Fruit fly (Drosophila melanogaster): ENCODE data around the gene CG31093.

Gene CG31093

dm6 chr3R:25790371-25790770 lies at the start of gene CG31093:
Gene CG31093 (minus strand): TSS chr3R:25790471.
- no peak for TF ChIP-seq CG17801 (GFP tag; optimal IDR thresholded peaks at IDR 0.05; ENCODE audit: partially characterized antibody)

- no peak for TF ChIP-seq CG17801 (GFP tag; optimal IDR thresholded peaks at IDR 0.05; ENCODE audit: partially characterized antibody)
Observed at dm6 chr3R:25831799-25832280, 41.6 kb upstream of the CG31093 start, which contains the start of the genes Mst57Da and alpha4GT2. Gene Mst57Da (minus strand): TSS chr3R:25831899. Gene alpha4GT2 (plus strand): TSS chr3R:25832230.

- no peak for TF ChIP-seq CG17801 (GFP tag; optimal IDR thresholded peaks at IDR 0.05; ENCODE audit: partially characterized antibody)
Observed at dm6 chr3R:25830814-25831213, 40.5 kb upstream of the CG31093 start, which contains the start of gene Mst57Db. Gene Mst57Db (minus strand): TSS chr3R:25830914.

- no peak for TF ChIP-seq CG17801 (GFP tag; optimal IDR thresholded peaks at IDR 0.05; ENCODE audit: partially characterized antibody)
Observed at dm6 chr3R:25830128-25830527, 39.9 kb upstream of the CG31093 start, which contains the start of gene Sfp96F. Gene Sfp96F (minus strand): TSS chr3R:25830228.

dm6 chr3R:25829598-25829997 lies 39.3 kb upstream of the CG31093 start, which contains the start of gene Mst57Dc:
Gene Mst57Dc (minus strand): TSS chr3R:25829698.
- TF ChIP-seq CG17801 (GFP tag; optimal IDR thresholded peaks at IDR 0.05; ENCODE audit: partially characterized antibody), result no peak

dm6 chr3R:25815179-25815578 lies 24.9 kb upstream of the CG31093 start, which contains the start of gene CG14354:
Gene CG14354 (plus strand): TSS chr3R:25815479.
- TF ChIP-seq CG17801 (GFP tag; optimal IDR thresholded peaks at IDR 0.05; ENCODE audit: partially characterized antibody), result no peak

dm6 chr3R:25811611-25812010 lies 21.3 kb upstream of the CG31093 start, which contains the start of the genes Acam and CG17770:
Gene Acam (plus strand): TSS chr3R:25811911.
Gene CG17770 (plus strand): TSS chr3R:25811911.
- TF ChIP-seq CG17801 (GFP tag; optimal IDR thresholded peaks at IDR 0.05; ENCODE audit: partially characterized antibody), result no peak

- no peak for TF ChIP-seq CG17801 (GFP tag; optimal IDR thresholded peaks at IDR 0.05; ENCODE audit: partially characterized antibody)
Observed at dm6 chr3R:25810796-25811195, 20.5 kb upstream of the CG31093 start, which contains the start of gene CG5024. Gene CG5024 (plus strand): TSS chr3R:25811096.

dm6 chr3R:25806145-25806544 lies 15.9 kb upstream of the CG31093 start, which contains the start of gene BG642167:
Gene BG642167 (plus strand): TSS chr3R:25806445.
- no peak for TF ChIP-seq CG17801 (GFP tag; optimal IDR thresholded peaks at IDR 0.05; ENCODE audit: partially characterized antibody)

- TF ChIP-seq CG17801 (GFP tag; optimal IDR thresholded peaks at IDR 0.05; ENCODE audit: partially characterized antibody), result no peak
Observed at dm6 chr3R:25791807-25792206, 1.5 kb upstream of the CG31093 start.

- TF ChIP-seq CG17801 (GFP tag; optimal IDR thresholded peaks at IDR 0.05; ENCODE audit: partially characterized antibody), result no peak
Observed at dm6 chr3R:25789355-25789754, 916 bp downstream of the CG31093 start, which contains the start of gene CG31380. Gene CG31380 (minus strand): TSS chr3R:25789455.

- TF ChIP-seq CG17801 (GFP tag; optimal IDR thresholded peaks at IDR 0.05; ENCODE audit: partially characterized antibody), result no peak
Observed at dm6 chr3R:25787198-25787597, 3.1 kb downstream of the CG31093 start, which contains the start of gene CG4960. Gene CG4960 (minus strand): TSS chr3R:25787298.

- no peak for TF ChIP-seq CG17801 (GFP tag; optimal IDR thresholded peaks at IDR 0.05; ENCODE audit: partially characterized antibody)
Observed at dm6 chr3R:25782855-25783424, 7.3 kb downstream of the CG31093 start.

dm6 chr3R:25778205-25778604 lies 12.1 kb downstream of the CG31093 start, which contains the start of gene CG4956:
Gene CG4956 (minus strand): TSS chr3R:25778305.
- no peak for TF ChIP-seq CG17801 (GFP tag; optimal IDR thresholded peaks at IDR 0.05; ENCODE audit: partially characterized antibody)

- no peak for TF ChIP-seq CG17801 (GFP tag; optimal IDR thresholded peaks at IDR 0.05; ENCODE audit: partially characterized antibody)
Observed at dm6 chr3R:25777098-25777497, 13.2 kb downstream of the CG31093 start, which contains the start of gene CG17195. Gene CG17195 (minus strand): TSS chr3R:25777198.

dm6 chr3R:25776137-25776536 lies 14.1 kb downstream of the CG31093 start, which contains the start of gene CG17196:
Gene CG17196 (minus strand): TSS chr3R:25776237.
- TF ChIP-seq CG17801 (GFP tag; optimal IDR thresholded peaks at IDR 0.05; ENCODE audit: partially characterized antibody), result no peak

Data from ovary, adult (tissue).